Fruit fly (Drosophila melanogaster) whole organism, wandering third instar larva: ENCODE results near the gene Sf3a1.

Experiments used
- Abd-B ChIP-seq: fragments of >200 bp; optimal IDR thresholded peaks from 2 replicates; lab custom pipeline; 2017; ENCODE audit warnings: missing biosample characterization, missing genetic modification characterization
- CG32264 ChIP-seq: fragments of 200-800 bp; sonication (Bioruptor generic); optimal IDR thresholded peaks from 2 replicates; lab custom pipeline; 2016; ENCODE audit warnings: missing biosample characterization, missing genetic modification characterization
- CG9705 ChIP-seq: fragments of 200-800 bp; sonication (Bioruptor generic); optimal IDR thresholded peaks from 2 replicates; lab custom pipeline; 2018; ENCODE audit warnings: missing biosample characterization, mild to moderate bottlenecking, missing genetic modification characterization
- CrebA ChIP-seq: fragments of 200-800 bp; sonication (Bioruptor generic); optimal IDR thresholded peaks from 2 replicates; lab custom pipeline; 2016; ENCODE audit warnings: missing biosample characterization, mild to moderate bottlenecking, missing genetic modification characterization, borderline replicate concordance
- Dfd ChIP-seq: fragments of >200 bp; optimal IDR thresholded peaks from 2 replicates; lab custom pipeline; 2017; ENCODE audit warnings: missing biosample characterization, missing genetic modification characterization
- Dif ChIP-seq: fragments of 200-275, 200-300 bp; sonication (Bioruptor generic); optimal IDR thresholded peaks from 2 replicates; lab custom pipeline; 2018; ENCODE audit warnings: missing biosample characterization, missing genetic modification characterization; ENCODE audit not compliant: partially characterized antibody
- GATAd ChIP-seq: sonication (Bioruptor generic); optimal IDR thresholded peaks from 2 replicates; lab custom pipeline; 2016; ENCODE audit warnings: missing biosample characterization, missing genetic modification characterization
- HLH106 ChIP-seq: fragments of 200-800 bp; optimal IDR thresholded peaks from 3 replicates; lab custom pipeline; 2019; ENCODE audit warnings: missing biosample characterization, mild to moderate bottlenecking, missing genetic modification characterization, moderate library complexity
- Hnf4 ChIP-seq: fragments of 200-800 bp; sonication (Bioruptor generic); optimal IDR thresholded peaks from 2 replicates; lab custom pipeline; 2016; ENCODE audit warnings: missing biosample characterization, mild to moderate bottlenecking, missing genetic modification characterization
- Hr78 ChIP-seq: fragments of >200 bp; optimal IDR thresholded peaks from 2 replicates; lab custom pipeline; 2017; ENCODE audit warnings: missing biosample characterization, missing genetic modification characterization
- Hr83 ChIP-seq: fragments of 200-300 bp; sonication (Bioruptor generic); optimal IDR thresholded peaks from 2 replicates; lab custom pipeline; 2016; ENCODE audit warnings: missing biosample characterization, mild to moderate bottlenecking, missing genetic modification characterization, moderate library complexity; ENCODE audit not compliant: poor library complexity, severe bottlenecking
- Jra ChIP-seq: sonication (Bioruptor generic); optimal IDR thresholded peaks from 2 replicates; lab custom pipeline; 2016; ENCODE audit warnings: missing biosample characterization, missing genetic modification characterization
- Mio ChIP-seq: sonication (Bioruptor generic); optimal IDR thresholded peaks from 2 replicates; lab custom pipeline; 2016; ENCODE audit warnings: missing biosample characterization, missing genetic modification characterization
- Myc ChIP-seq: fragments of >200 bp; optimal IDR thresholded peaks from 2 replicates; lab custom pipeline; 2017
- N ChIP-seq: fragments of >200 bp; optimal IDR thresholded peaks from 2 replicates; lab custom pipeline; 2018; ENCODE audit warnings: missing biosample characterization, missing external identifiers, missing genetic modification characterization
- OdsH ChIP-seq: fragments of 200-800 bp; sonication (Bioruptor generic); optimal IDR thresholded peaks from 2 replicates; lab custom pipeline; 2016; ENCODE audit warnings: missing biosample characterization, mild to moderate bottlenecking, missing genetic modification characterization
- Rel ChIP-seq, 2 experiments: fragments of 200-800 bp; sonication (Bioruptor generic) in 1 of 2; optimal IDR thresholded peaks; 2 replicates in 1 of 2; 3 replicates in 1 of 2; lab custom pipeline; 2016 to 2019; ENCODE audit warnings: mild to moderate bottlenecking in 2 of 2, missing biosample characterization in 2 of 2, missing genetic modification characterization in 2 of 2, moderate library complexity in 1 of 2
- Sp1 ChIP-seq: fragments of 200-800 bp; sonication (Bioruptor generic); optimal IDR thresholded peaks from 3 replicates; lab custom pipeline; 2019; ENCODE audit warnings: missing biosample characterization, mild to moderate bottlenecking, missing genetic modification characterization, moderate library complexity
- Vsx2 ChIP-seq: fragments of 200-300, 225-300 bp; sonication (Bioruptor generic); optimal IDR thresholded peaks from 2 replicates; lab custom pipeline; 2018; ENCODE audit warnings: missing biosample characterization, missing genetic modification characterization; ENCODE audit not compliant: partially characterized antibody
- br ChIP-seq: fragments of 200-800 bp; sonication (Bioruptor generic); optimal IDR thresholded peaks from 2 replicates; lab custom pipeline; 2016; ENCODE audit warnings: missing biosample characterization, missing genetic modification characterization
- brk ChIP-seq: fragments of 200-800 bp; sonication (Bioruptor generic); optimal IDR thresholded peaks from 2 replicates; lab custom pipeline; 2016; ENCODE audit warnings: missing biosample characterization, mild to moderate bottlenecking, missing genetic modification characterization
- dl ChIP-seq, 2 experiments: fragments of 175-275, 200-275 bp in 1 of 2; fragments of 200-275 bp in 1 of 2; sonication (Bioruptor generic); optimal IDR thresholded peaks; lab custom pipeline; 2018; ENCODE audit warnings: mild to moderate bottlenecking in 2 of 2, missing biosample characterization in 2 of 2, missing genetic modification characterization in 2 of 2, moderate library complexity in 2 of 2; ENCODE audit not compliant: partially characterized antibody in 2 of 2, insufficient read depth in 1 of 2
- dsf ChIP-seq: sonication (Bioruptor generic); optimal IDR thresholded peaks from 2 replicates; lab custom pipeline; 2016; ENCODE audit warnings: missing biosample characterization, missing genetic modification characterization, borderline replicate concordance
- ey ChIP-seq: fragments of 200-800 bp; sonication (Bioruptor generic); optimal IDR thresholded peaks from 2 replicates; lab custom pipeline; 2016; ENCODE audit warnings: missing biosample characterization, missing genetic modification characterization
- foxo ChIP-seq, 2 experiments: fragments of 200-800 bp; sonication (Bioruptor generic); optimal IDR thresholded peaks; 2 replicates in 1 of 2; 3 replicates in 1 of 2; lab custom pipeline; 2016 to 2017; ENCODE audit warnings: missing biosample characterization in 2 of 2, missing genetic modification characterization in 2 of 2
- fru ChIP-seq: fragments of 200-800 bp; sonication (Bioruptor generic); optimal IDR thresholded peaks from 3 replicates; lab custom pipeline; 2016; ENCODE audit warnings: missing biosample characterization, mild to moderate bottlenecking, missing genetic modification characterization
- h ChIP-seq: fragments of 200-800 bp; sonication (Bioruptor generic); optimal IDR thresholded peaks from 3 replicates; lab custom pipeline; 2016; ENCODE audit warnings: missing biosample characterization, mild to moderate bottlenecking, missing genetic modification characterization
- jim ChIP-seq: fragments of 175-275, 200-325 bp; sonication (Bioruptor generic); optimal IDR thresholded peaks from 2 replicates; lab custom pipeline; 2016; ENCODE audit warnings: missing biosample characterization, mild to moderate bottlenecking, missing genetic modification characterization
- lola ChIP-seq: fragments of >200 bp; optimal IDR thresholded peaks from 2 replicates; lab custom pipeline; 2017; ENCODE audit warnings: missing biosample characterization, missing genetic modification characterization
- pan ChIP-seq: fragments of >200 bp; optimal IDR thresholded peaks from 2 replicates; lab custom pipeline; 2017
- psq ChIP-seq: fragments of 200-800 bp; sonication (Bioruptor generic); optimal IDR thresholded peaks from 3 replicates; lab custom pipeline; 2017; ENCODE audit warnings: missing biosample characterization, mild to moderate bottlenecking, missing genetic modification characterization, moderate library complexity
- rgr ChIP-seq: fragments of 200-800 bp; sonication (Bioruptor generic); optimal IDR thresholded peaks from 3 replicates; lab custom pipeline; 2016; ENCODE audit warnings: missing biosample characterization, mild to moderate bottlenecking, missing genetic modification characterization
- sage ChIP-seq: fragments of 200-800 bp; sonication (Bioruptor generic); optimal IDR thresholded peaks from 2 replicates; lab custom pipeline; 2016; ENCODE audit warnings: missing biosample characterization, mild to moderate bottlenecking, missing genetic modification characterization
- sv ChIP-seq: fragments of 200-800 bp; sonication (Bioruptor generic); optimal IDR thresholded peaks from 3 replicates; lab custom pipeline; 2016; ENCODE audit warnings: missing biosample characterization, missing genetic modification characterization
- tai ChIP-seq: sonication (Bioruptor generic); optimal IDR thresholded peaks from 2 replicates; lab custom pipeline; 2016; ENCODE audit warnings: missing biosample characterization, missing genetic modification characterization
- usp ChIP-seq: fragments of >200 bp; optimal IDR thresholded peaks from 2 replicates; lab custom pipeline; 2017; ENCODE audit warnings: missing biosample characterization, missing genetic modification characterization
- woc ChIP-seq: sonication (Bioruptor generic); optimal IDR thresholded peaks from 2 replicates; lab custom pipeline; 2016; ENCODE audit warnings: missing biosample characterization, mild to moderate bottlenecking, missing genetic modification characterization

Sf3a1 gene

DNA sequence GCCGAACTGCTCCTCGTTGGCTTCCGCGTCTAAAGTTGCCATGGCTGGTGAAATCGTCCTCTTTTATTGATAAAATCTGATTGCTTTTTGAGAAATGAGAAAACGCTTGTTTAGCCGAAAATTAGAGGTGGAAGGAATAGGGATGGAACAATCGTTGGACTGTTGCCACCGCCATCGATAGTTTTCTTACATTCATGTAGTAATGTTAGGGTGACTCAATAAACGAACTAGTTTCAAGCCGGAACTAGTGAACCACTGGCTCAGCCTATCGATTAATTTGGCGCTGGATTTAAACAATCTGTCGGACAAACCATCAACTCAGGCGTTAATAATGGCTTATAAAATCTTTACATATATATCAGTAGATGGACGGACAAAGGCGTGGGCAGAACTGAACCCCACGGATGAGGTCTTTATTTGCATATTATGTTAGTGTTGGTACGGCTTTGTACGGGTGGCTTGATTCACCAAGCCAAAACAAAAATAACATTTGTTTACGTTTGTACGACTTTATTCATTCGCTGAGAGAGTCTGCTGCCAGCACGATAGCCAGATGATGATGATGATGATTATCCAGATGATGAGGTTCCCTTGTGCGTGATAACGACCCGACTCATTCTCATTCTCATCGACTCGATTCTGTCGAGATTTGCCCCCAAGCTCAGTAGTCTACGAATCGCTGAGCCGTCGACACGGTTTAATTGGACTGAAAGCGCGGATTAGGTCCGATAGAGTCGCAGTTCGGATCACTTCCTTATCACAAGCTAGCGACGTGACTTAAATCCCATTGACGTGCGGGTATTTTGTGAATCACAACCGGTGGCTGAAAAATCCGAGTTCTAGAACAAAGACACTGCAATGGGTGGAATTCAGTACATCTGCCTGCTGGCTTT, at the start of gene Sf3a1, which contains the start of gene Irc:
Gene Sf3a1 (minus strand): TSS at position 138 of the 893 bp plus-strand sequence.
Gene Irc (plus strand): TSS at position 658 of the 893 bp plus-strand sequence.
- TF ChIP-seq GATAd (no peak), N (no peak), Jra (GFP tag; lab: Kevin White, UChicago) (peak; percentile 37), dl (GFP tag; optimal IDR thresholded peaks at IDR 0.05; lab: Kevin White, UChicago; ENCODE audit: insufficient read depth in 1 of 2, partially characterized antibody in 2 of 2) (no peak), tai (no peak), Dfd (GFP tag; lab: Kevin White, UChicago) (no peak), jim (GFP tag; lab: Kevin White, UChicago) (no peak), Hr78 (GFP tag; lab: Kevin White, UChicago) (no peak), psq (GFP tag; lab: Kevin White, UChicago) (no peak), Hr83 (GFP tag; lab: Kevin White, UChicago) (peak; percentile 60), Vsx2 (GFP tag; lab: Kevin White, UChicago) (no peak), woc (no peak), Abd-B (no peak), brk (no peak), CG9705 (GFP tag; lab: Kevin White, UChicago) (no peak), HLH106 (tag; lab: Kevin White, UChicago) (no peak), usp (GFP tag; lab: Kevin White, UChicago) (no peak), ey (GFP tag; lab: Kevin White, UChicago) (peak; percentile 13), Dif (GFP tag; lab: Kevin White, UChicago) (no peak), fru (GFP tag; lab: Kevin White, UChicago) (peak; percentile 95), CrebA (no peak), foxo (GFP tag; optimal IDR thresholded peaks at IDR 0.05; lab: Kevin White, UChicago) (no peak), Myc (lab: Kevin White, UChicago) (no peak), Rel (GFP tag; optimal IDR thresholded peaks at IDR 0.05; lab: Kevin White, UChicago) (no peak), Rel (tag; optimal IDR thresholded peaks at IDR 0.05; lab: Kevin White, UChicago) (peak; percentile 96), Sp1 (GFP tag; lab: Kevin White, UChicago) (no peak), OdsH (GFP tag; lab: Kevin White, UChicago) (no peak), br (GFP tag; lab: Kevin White, UChicago) (no peak), lola (GFP tag; lab: Kevin White, UChicago) (no peak), pan (lab: Kevin White, UChicago) (no peak), CG32264 (GFP tag; lab: Kevin White, UChicago) (no peak), sage (GFP tag; lab: Kevin White, UChicago) (no peak), sv (GFP tag; lab: Kevin White, UChicago) (no peak), h (no peak), Hnf4 (GFP tag; lab: Kevin White, UChicago) (peak; percentile 50), rgr (peak; percentile 4), Mio (GFP tag; lab: Kevin White, UChicago) (no peak)

DNA sequence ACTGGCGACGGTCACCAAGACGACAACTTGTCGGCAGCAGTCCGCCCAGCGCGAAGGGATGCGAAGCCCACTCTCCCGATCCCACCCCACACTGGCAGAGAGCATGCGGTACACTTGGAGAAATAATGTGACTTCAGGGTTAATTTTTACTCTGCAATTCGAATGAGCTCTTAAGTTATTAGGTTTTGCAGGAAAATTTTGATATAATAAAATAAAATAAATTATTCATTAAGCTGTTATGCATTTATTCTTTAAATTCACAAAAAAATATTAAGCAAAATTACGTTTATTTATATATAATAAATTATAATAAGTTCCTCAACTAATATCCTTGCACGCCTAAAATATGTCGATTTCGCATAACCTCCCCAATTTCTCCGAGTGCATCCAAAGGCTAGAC, 46.7 kb upstream of the Sf3a1 start:
- no peak for TF ChIP-seq jim (GFP tag; lab: Kevin White, UChicago)
- no peak for TF ChIP-seq brk
- no peak for TF ChIP-seq dsf
- no peak for TF ChIP-seq HLH106 (tag; lab: Kevin White, UChicago)
- TF ChIP-seq sv (GFP tag; lab: Kevin White, UChicago): no peak
- peak; percentile 18 for TF ChIP-seq rgr
- no peak for TF ChIP-seq CG9705 (GFP tag; lab: Kevin White, UChicago)
- TF ChIP-seq Hr78 (GFP tag; lab: Kevin White, UChicago): no peak
- peak in 1 of 2 experiments; percentile 4 for TF ChIP-seq foxo (GFP tag; optimal IDR thresholded peaks at IDR 0.05; lab: Kevin White, UChicago)
- TF ChIP-seq Sp1 (GFP tag; lab: Kevin White, UChicago): no peak
- no peak for TF ChIP-seq CG32264 (GFP tag; lab: Kevin White, UChicago)
